Fruit fly (Drosophila melanogaster): ENCODE measurements around the gene Myo61F.

Myo61F gene

DNA sequence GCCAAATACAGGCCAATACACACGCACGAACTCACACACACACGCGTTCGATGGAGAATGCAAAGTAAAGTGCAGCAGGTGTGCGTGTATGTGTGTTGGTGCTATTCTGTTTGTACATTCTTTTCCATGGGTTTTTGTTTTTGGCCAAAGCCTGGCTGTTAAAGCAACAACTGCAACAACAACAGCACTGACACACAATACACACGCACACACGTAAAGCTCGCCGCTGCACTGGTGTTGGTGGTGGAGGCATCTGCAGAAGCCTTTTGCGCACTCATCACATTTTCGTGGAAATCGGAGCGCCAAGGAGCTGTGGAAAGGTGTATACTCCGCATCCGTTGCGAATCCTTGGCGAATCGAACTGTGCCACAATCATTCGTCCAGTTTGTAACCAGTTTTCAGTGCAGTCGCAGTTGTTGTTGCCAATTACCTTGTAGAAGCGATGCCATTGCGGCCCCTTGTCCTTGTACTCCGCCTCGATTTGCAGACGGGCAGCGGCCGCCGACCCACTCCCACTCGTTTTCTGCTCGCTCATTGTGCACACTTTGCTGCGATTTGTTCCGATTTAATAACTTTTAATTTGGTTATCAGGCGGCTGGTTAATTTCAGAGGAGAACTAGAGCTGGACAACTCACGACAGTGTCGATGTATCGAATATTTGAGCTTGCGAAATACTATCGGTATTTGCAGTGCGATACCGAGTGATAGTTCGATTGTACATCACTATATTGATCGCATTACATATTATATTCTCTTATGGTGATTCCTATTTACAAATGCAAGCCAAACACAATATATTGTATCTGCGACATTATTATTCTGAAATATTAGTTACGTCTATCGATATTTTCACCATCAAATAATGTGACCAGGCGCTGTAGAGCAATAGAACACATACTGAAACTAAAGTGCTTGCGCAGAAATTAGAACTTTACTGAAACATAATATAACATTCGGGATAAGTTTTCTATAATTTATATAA, 32.0 kb downstream of the Myo61F start (continued):
- TF ChIP-seq ac (GFP tag; optimal IDR thresholded peaks at IDR 0.05), result no peak
- TF ChIP-seq CG11504 (tag; optimal IDR thresholded peaks at IDR 0.05), result peak; percentile 48
- peak; percentile 33 for TF ChIP-seq az2 (GFP tag; optimal IDR thresholded peaks at IDR 0.05)
- TF ChIP-seq CG12104 (GFP tag; optimal IDR thresholded peaks at IDR 0.05), result peak; percentile 23
- TF ChIP-seq CG7839 (tag; optimal IDR thresholded peaks at IDR 0.05), result peak; percentile 42
- no peak for TF ChIP-seq kni (GFP tag; optimal IDR thresholded peaks at IDR 0.05)
- peak; percentile 54 for TF ChIP-seq trem (tag; optimal IDR thresholded peaks at IDR 0.05)
- TF ChIP-seq pita (GFP tag; optimal IDR thresholded peaks at IDR 0.05), result no peak
- peak; percentile 15 for TF ChIP-seq Myb (GFP tag; optimal IDR thresholded peaks at IDR 0.05)
- peak; percentile 0 for TF ChIP-seq Oli (tag; optimal IDR thresholded peaks at IDR 0.05)
- peak; percentile 99 for TF ChIP-seq CG34224 (GFP tag; IDR thresholded peaks at IDR 0.05; ENCODE audit: partially characterized antibody)
- TF ChIP-seq Hr51 (GFP tag; optimal IDR thresholded peaks at IDR 0.05), result peak in 1 of 2 experiments; percentile 43
- TF ChIP-seq CG10267 (tag; optimal IDR thresholded peaks at IDR 0.05), result peak; percentile 55
- TF ChIP-seq CG32532 (GFP tag; IDR thresholded peaks at IDR 0.05), result peak; percentile 34
- TF ChIP-seq toy (GFP tag; IDR thresholded peaks at IDR 0.05), result no peak
- peak; percentile 36 for TF ChIP-seq Bdp1 (GFP tag; optimal IDR thresholded peaks at IDR 0.05)
- TF ChIP-seq row (GFP tag; IDR thresholded peaks at IDR 0.05), result peak; percentile 70
- TF ChIP-seq CG18599 (GFP tag; optimal IDR thresholded peaks at IDR 0.05), result no peak
- TF ChIP-seq Doc3 (GFP tag; IDR thresholded peaks at IDR 0.05; ENCODE audit: partially characterized antibody), result peak; percentile 98
- TF ChIP-seq CG34376 (GFP tag; optimal IDR thresholded peaks at IDR 0.05), result no peak
- peak; percentile 80 for TF ChIP-seq CG4360 (GFP tag; IDR thresholded peaks at IDR 0.05)
- TF ChIP-seq BEAF-32 (GFP tag; optimal IDR thresholded peaks at IDR 0.05), result peak; percentile 98
- peak; percentile 88 for TF ChIP-seq Dref (GFP tag; IDR thresholded peaks at IDR 0.05)
- TF ChIP-seq Kr (GFP tag; optimal IDR thresholded peaks at IDR 0.05), result no peak
- peak; percentile 49 for TF ChIP-seq Hsf (GFP tag; optimal IDR thresholded peaks at IDR 0.05)

DNA sequence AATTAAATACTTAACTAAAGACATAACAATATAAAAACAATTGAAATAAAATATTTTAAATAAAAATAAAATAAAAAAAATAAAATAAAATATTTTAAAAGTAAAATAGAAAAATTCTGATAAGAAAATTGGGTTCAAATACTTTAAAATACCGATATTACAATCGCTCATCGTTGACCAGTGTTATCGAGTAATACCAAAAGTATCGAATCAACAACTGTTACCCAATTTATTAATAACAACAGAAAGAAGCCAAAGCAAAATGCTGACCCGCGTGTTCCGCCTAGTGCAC, 32.6 kb downstream of the Myo61F start, which contains the start of gene CG9166:
TSS of gene CG9166 (plus strand) at position 193 of the 292 bp plus-strand sequence.
- TF ChIP-seq ap (GFP tag; IDR thresholded peaks at IDR 0.05) (no peak), Pdp1 (GFP tag; optimal IDR thresholded peaks at IDR 0.05) (peak in 1 of 2 experiments; percentile 86), mld (GFP tag; IDR thresholded peaks at IDR 0.05; ENCODE audit: partially characterized antibody) (0 out of 3 replicates have a peak, but pooled peaks have one; percentile 9), insv (GFP tag; optimal IDR thresholded peaks at IDR 0.05) (peak in 1 of 2 experiments; percentile 90), CG7786 (GFP tag; optimal IDR thresholded peaks at IDR 0.05) (no peak), MBD-R2 (GFP tag; IDR thresholded peaks at IDR 0.05) (peak; percentile 34; the same call in 1 of the 2 replicates), CG12391 (tag; optimal IDR thresholded peaks at IDR 0.05) (peak; percentile 16), tgo (GFP tag; IDR thresholded peaks at IDR 0.05) (no peak), trem (tag; optimal IDR thresholded peaks at IDR 0.05) (no peak), Usf (GFP tag; optimal IDR thresholded peaks at IDR 0.05) (no peak), Dref (GFP tag; IDR thresholded peaks at IDR 0.05) (peak; percentile 44), cato (GFP tag; optimal IDR thresholded peaks at IDR 0.05; ENCODE audit: borderline replicate concordance) (no peak)

DNA sequence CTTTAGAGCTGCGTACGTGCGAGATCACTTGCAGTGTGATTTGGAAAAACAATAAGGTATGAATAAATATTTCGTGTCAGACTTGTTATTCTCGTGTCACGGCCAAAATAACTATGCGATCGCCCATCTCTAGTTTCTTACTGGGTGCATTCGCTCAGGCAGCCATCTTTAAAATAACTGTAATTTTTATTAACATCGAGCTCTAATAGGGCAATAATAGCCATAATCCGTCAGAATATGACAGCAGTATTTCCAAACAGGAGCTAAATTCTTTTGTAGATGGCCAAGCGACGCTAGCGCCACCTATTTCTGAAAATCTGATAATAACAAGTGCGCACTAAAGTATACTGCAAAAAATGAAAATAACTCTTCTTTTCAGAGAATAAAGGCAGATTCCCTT, 33.8 kb downstream of the Myo61F start:
- TF ChIP-seq ap (GFP tag; IDR thresholded peaks at IDR 0.05), result no peak
- TF ChIP-seq CG12071 (GFP tag; optimal IDR thresholded peaks at IDR 0.05), result no peak
- no peak; the same call in 1 of the 2 replicates for TF ChIP-seq Adf1 (GFP tag; IDR thresholded peaks at IDR 0.05)
- peak; percentile 30 for TF ChIP-seq CG4617 (GFP tag; optimal IDR thresholded peaks at IDR 0.05; ENCODE audit: borderline replicate concordance)
- TF ChIP-seq dimm (GFP tag; IDR thresholded peaks at IDR 0.05), result no peak
- TF ChIP-seq disco-r (GFP tag; optimal IDR thresholded peaks at IDR 0.05), result no peak
- TF ChIP-seq CG42726 (GFP tag; IDR thresholded peaks at IDR 0.05; ENCODE audit: partially characterized antibody), result peak; percentile 67; the same call in 1 of the 2 replicates
- TF ChIP-seq CG7357 (GFP tag; IDR thresholded peaks at IDR 0.05), result no peak
- TF ChIP-seq aop (GFP tag; IDR thresholded peaks at IDR 0.05), result no peak
- peak; percentile 49 for TF ChIP-seq CG3163 (GFP tag; optimal IDR thresholded peaks at IDR 0.05)
- no peak for TF ChIP-seq cas (GFP tag; IDR thresholded peaks at IDR 0.05)
- no peak for TF ChIP-seq Bteb2 (GFP tag; optimal IDR thresholded peaks at IDR 0.05)
- TF ChIP-seq Hmx (GFP tag; optimal IDR thresholded peaks at IDR 0.05), result no peak

Measured in whole organism, embryonic.